Worm (Caenorhabditis elegans) whole organism, late embryonic: ENCODE results near the gene srh-98.

Source experiments
- C38D4.7 ChIP-seq: fragments of 200-800 bp; sonication (Bioruptor generic); optimal IDR thresholded peaks from 2 replicates; lab custom pipeline; 2018; ENCODE audit warnings: mild to moderate bottlenecking, missing genetic modification characterization, moderate library complexity, missing compliant biosample characterization
- ceh-31 ChIP-seq: sonication (generic microtip); optimal IDR thresholded peaks from 2 replicates; lab custom pipeline; 2016; ENCODE audit warnings: missing genetic modification characterization, missing compliant biosample characterization
- gmeb-2 ChIP-seq: sonication (generic microtip); optimal IDR thresholded peaks from 2 replicates; lab custom pipeline; 2016; ENCODE audit warnings: missing genetic modification characterization, inconsistent platforms, missing compliant biosample characterization
- nhr-11 ChIP-seq: fragments of 150-350 bp; optimal IDR thresholded peaks from 2 replicates; lab custom pipeline; 2014; ENCODE audit warnings: missing biosample characterization, missing genetic modification characterization
- pros-1 ChIP-seq: fragments of 150-350 bp; optimal IDR thresholded peaks from 2 replicates; lab custom pipeline; 2014; ENCODE audit warnings: missing biosample characterization, missing genetic modification reagents, missing genetic modification characterization
- sox-2 ChIP-seq: fragments of 200-800 bp; sonication (Bioruptor generic); IDR thresholded peaks from 2 replicates; pipeline ENCODE4 v1.3.6; 2022; ENCODE audit warnings: missing genetic modification reagents, missing genetic modification characterization, missing compliant biosample characterization
- tbx-7 ChIP-seq: sonication (generic microtip); optimal IDR thresholded peaks from 2 replicates; lab custom pipeline; 2016; ENCODE audit warnings: missing genotype, missing genetic modification characterization, missing compliant biosample characterization

- TF ChIP-seq gmeb-2 (tag; lab: Kevin White, UChicago), result no peak
- TF ChIP-seq ceh-31, result no peak
- no peak for TF ChIP-seq tbx-7
- TF ChIP-seq sox-2, result no peak
- no peak for TF ChIP-seq pros-1 (tag; lab: Kevin White, UChicago)
- no peak for TF ChIP-seq nhr-11 (tag; lab: Kevin White, UChicago)
- TF ChIP-seq C38D4.7 (GFP tag; lab: Kevin White, UChicago), result no peak
Measured at ce11 chrV:16282147-16282546, 46.6 kb upstream of the srh-98 start, which contains the start of gene F28G4.2.
